Worm (Caenorhabditis elegans) whole organism, young adult: Measurements from ENCODE around the gene acs-7.

Experiments
- Y53F4B.3 ChIP-seq: fragments of 200-800 bp; sonication (Bioruptor generic); IDR thresholded peaks from 2 replicates; pipeline ENCODE4 v1.3.6; 2022; ENCODE audit warnings: missing genetic modification reagents, missing genetic modification characterization, missing compliant biosample characterization
- Y53G8AR.9 ChIP-seq: fragments of 200-800 bp; sonication (Bioruptor generic); conservative IDR thresholded peaks from 2 replicates; pipeline ENCODE4 v1.3.6; 2022; ENCODE audit warnings: missing genetic modification reagents, missing genetic modification characterization, missing compliant biosample characterization
- ama-1 ChIP-seq, 3 experiments: fragments of 150-350 bp in 1 of 3; sonication (generic microtip) in 2 of 3; optimal IDR thresholded peaks; 2 replicates each; lab custom pipeline; 2014 to 2018; ENCODE audit warnings: missing biosample characterization in 2 of 3, missing genetic modification characterization in 2 of 3, missing genetic modification reagents in 2 of 3
- nfya-2 ChIP-seq: fragments of 200-800 bp; sonication (Bioruptor generic); IDR thresholded peaks from 2 replicates; pipeline ENCODE4 v1.3.6; 2022; ENCODE audit warnings: missing genetic modification reagents, missing genetic modification characterization, missing compliant biosample characterization
- nhr-80 ChIP-seq: sonication (generic microtip); optimal IDR thresholded peaks from 2 replicates; lab custom pipeline; 2016; ENCODE audit warnings: missing genetic modification characterization, missing compliant biosample characterization
- pbrm-1 ChIP-seq: fragments of 200-800 bp; sonication (Bioruptor generic); IDR thresholded peaks from 2 replicates; pipeline ENCODE4 v1.3.6; 2022; ENCODE audit warnings: missing genetic modification reagents, missing genetic modification characterization, missing compliant biosample characterization
- repo-1 ChIP-seq: sonication (generic microtip); optimal IDR thresholded peaks from 2 replicates; lab custom pipeline; 2017; ENCODE audit warnings: mild to moderate bottlenecking, missing genetic modification characterization, missing compliant biosample characterization
- snpc-3.4 ChIP-seq: sonication (generic microtip); optimal IDR thresholded peaks from 2 replicates; lab custom pipeline; 2017; ENCODE audit warnings: missing genetic modification characterization, mild to moderate bottlenecking, missing compliant biosample characterization, antibody characterized with exemption, moderate library complexity, missing genotype, missing genetic modification reagents
- unc-62 ChIP-seq: fragments of 150-350 bp; optimal IDR thresholded peaks from 2 replicates; lab custom pipeline; 2014; ENCODE audit warnings: missing biosample characterization, missing genetic modification reagents, missing genetic modification characterization

DNA sequence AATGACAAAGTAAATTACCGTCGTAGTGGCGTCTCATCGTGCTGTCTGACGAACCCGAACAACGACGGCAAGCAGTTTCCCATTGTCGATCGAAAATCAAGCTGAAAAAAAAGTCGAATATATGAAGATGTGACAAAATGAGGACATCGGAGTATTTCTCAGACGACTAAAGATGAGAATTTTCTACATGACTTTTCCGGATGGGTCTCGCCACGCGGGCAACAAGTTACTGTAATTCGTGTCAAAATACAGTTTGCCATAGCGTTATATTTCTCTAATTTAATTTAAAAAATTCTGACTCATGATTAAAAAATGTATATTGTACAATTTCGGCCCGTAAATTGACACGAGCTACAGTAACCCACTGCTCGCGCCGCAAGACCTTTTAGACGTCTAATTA is 18.9 kb upstream of the acs-7 start, which contains the start of gene C01G6.4:
- TF ChIP-seq nfya-2 (GFP tag; lab: Robert Waterston, UW), result no peak
- TF ChIP-seq nhr-80 (tag; lab: Kevin White, UChicago), result no peak
- TF ChIP-seq pbrm-1 (GFP tag; lab: Robert Waterston, UW), result no peak
- no peak for TF ChIP-seq repo-1
- no peak for TF ChIP-seq snpc-3.4 (tag; lab: Kevin White, UChicago)
- TF ChIP-seq ama-1 (optimal IDR thresholded peaks at IDR 0.05; lab: Kevin White, UChicago), result no peak
- no peak for TF ChIP-seq ama-1 (GFP tag; optimal IDR thresholded peaks at IDR 0.05; lab: Kevin White, UChicago)
- no peak for TF ChIP-seq Y53G8AR.9 (GFP tag; lab: Robert Waterston, UW)
- no peak for TF ChIP-seq Y53F4B.3 (GFP tag; lab: Robert Waterston, UW)
- no peak for TF ChIP-seq unc-62 (GFP tag; lab: Kevin White, UChicago)
